Worm (Caenorhabditis elegans) whole organism, late embryonic: ENCODE results near the gene srxa-6.

Experiments used
- C38D4.7 ChIP-seq: fragments of 200-800 bp; sonication (Bioruptor generic); optimal IDR thresholded peaks from 2 replicates; lab custom pipeline; 2018; ENCODE audit warnings: mild to moderate bottlenecking, missing genetic modification characterization, moderate library complexity, missing compliant biosample characterization
- F13H6.1 ChIP-seq: sonication (generic microtip); optimal IDR thresholded peaks from 2 replicates; lab custom pipeline; 2016; ENCODE audit warnings: missing genetic modification characterization, missing compliant biosample characterization
- K02D7.2 ChIP-seq: sonication (generic microtip); optimal IDR thresholded peaks from 2 replicates; lab custom pipeline; 2017; ENCODE audit warnings: mild to moderate bottlenecking, missing genetic modification characterization, missing compliant biosample characterization
- T23F11.4 ChIP-seq: fragments of 200-800 bp; sonication (Bioruptor generic); optimal IDR thresholded peaks from 2 replicates; lab custom pipeline; 2018; ENCODE audit warnings: mild to moderate bottlenecking, missing genetic modification characterization, missing compliant biosample characterization
- Y22D7AL.16 ChIP-seq: sonication (generic microtip); optimal IDR thresholded peaks from 2 replicates; lab custom pipeline; 2016; ENCODE audit warnings: missing genetic modification characterization, missing compliant biosample characterization
- ahr-1 ChIP-seq: sonication (generic microtip); optimal IDR thresholded peaks from 2 replicates; lab custom pipeline; 2016; ENCODE audit warnings: missing genetic modification characterization, missing compliant biosample characterization
- ama-1 ChIP-seq: fragments of 150-350 bp; optimal IDR thresholded peaks from 2 replicates; lab custom pipeline; 2014
- ceh-2 ChIP-seq: sonication (generic microtip); optimal IDR thresholded peaks from 2 replicates; lab custom pipeline; 2016; ENCODE audit warnings: missing genotype, missing genetic modification characterization, missing compliant biosample characterization
- ceh-22 ChIP-seq: sonication (generic microtip); optimal IDR thresholded peaks from 2 replicates; lab custom pipeline; 2017; ENCODE audit warnings: missing biosample characterization, missing genetic modification characterization
- ceh-24 ChIP-seq: sonication (generic microtip); optimal IDR thresholded peaks from 2 replicates; lab custom pipeline; 2016; ENCODE audit warnings: mild to moderate bottlenecking, missing genetic modification characterization, missing compliant biosample characterization
- ceh-30 ChIP-seq: fragments of 150-350 bp; optimal IDR thresholded peaks from 2 replicates; lab custom pipeline; 2014; ENCODE audit warnings: missing biosample characterization, missing genetic modification characterization
- ceh-9 ChIP-seq: sonication (generic microtip); optimal IDR thresholded peaks from 2 replicates; lab custom pipeline; 2016; ENCODE audit warnings: mild to moderate bottlenecking, missing genetic modification characterization, inconsistent platforms, missing compliant biosample characterization
- che-1 ChIP-seq: sonication (generic microtip); optimal IDR thresholded peaks from 2 replicates; lab custom pipeline; 2016; ENCODE audit warnings: mild to moderate bottlenecking, missing genetic modification characterization, missing compliant biosample characterization
- dve-1 ChIP-seq: sonication (generic microtip); optimal IDR thresholded peaks from 2 replicates; lab custom pipeline; 2017; ENCODE audit warnings: antibody characterized with exemption, mild to moderate bottlenecking, missing genetic modification characterization, missing compliant biosample characterization
- elt-2 ChIP-seq: sonication (generic microtip); optimal IDR thresholded peaks from 2 replicates; lab custom pipeline; 2016; ENCODE audit warnings: missing genetic modification reagents, missing genetic modification characterization, missing compliant biosample characterization
- ets-4 ChIP-seq: sonication (generic microtip); optimal IDR thresholded peaks from 2 replicates; lab custom pipeline; 2016; ENCODE audit warnings: missing genetic modification characterization, missing compliant biosample characterization
- eyg-1 ChIP-seq: sonication (generic microtip); optimal IDR thresholded peaks from 2 replicates; lab custom pipeline; 2016; ENCODE audit warnings: missing genotype, missing genetic modification characterization, missing compliant biosample characterization
- fax-1 ChIP-seq: sonication (generic microtip); optimal IDR thresholded peaks from 2 replicates; lab custom pipeline; 2016; ENCODE audit warnings: missing genotype, missing genetic modification characterization, missing compliant biosample characterization
- fkh-10 ChIP-seq: fragments of 150-350 bp; optimal IDR thresholded peaks from 2 replicates; lab custom pipeline; 2014; ENCODE audit warnings: missing biosample characterization, missing genetic modification reagents, missing genetic modification characterization
- fkh-6 ChIP-seq: sonication (generic microtip); optimal IDR thresholded peaks from 2 replicates; lab custom pipeline; 2016; ENCODE audit warnings: missing genetic modification characterization, missing compliant biosample characterization
- gmeb-2 ChIP-seq: sonication (generic microtip); optimal IDR thresholded peaks from 2 replicates; lab custom pipeline; 2016; ENCODE audit warnings: missing genetic modification characterization, inconsistent platforms, missing compliant biosample characterization
- hlh-13 ChIP-seq: fragments of 200-800 bp; sonication (Bioruptor generic); optimal IDR thresholded peaks from 2 replicates; lab custom pipeline; 2018; ENCODE audit warnings: mild to moderate bottlenecking, missing genetic modification characterization, missing compliant biosample characterization
- hlh-15 ChIP-seq: sonication (generic microtip); optimal IDR thresholded peaks from 2 replicates; lab custom pipeline; 2016; ENCODE audit warnings: missing genetic modification characterization, missing compliant biosample characterization
- hlh-30 ChIP-seq: sonication (generic microtip); optimal IDR thresholded peaks from 2 replicates; lab custom pipeline; 2017; ENCODE audit warnings: antibody characterized with exemption, missing genetic modification characterization, missing compliant biosample characterization; ENCODE audit not compliant: insufficient read depth
- hlh-6 ChIP-seq: sonication (generic microtip); optimal IDR thresholded peaks from 2 replicates; lab custom pipeline; 2016; ENCODE audit warnings: missing genotype, missing genetic modification characterization, missing compliant biosample characterization
- hlh-8 ChIP-seq: sonication (generic microtip); optimal IDR thresholded peaks from 2 replicates; lab custom pipeline; 2016; ENCODE audit warnings: missing genotype, missing genetic modification characterization, missing compliant biosample characterization
- lim-6 ChIP-seq: sonication (generic microtip); optimal IDR thresholded peaks from 2 replicates; lab custom pipeline; 2016; ENCODE audit warnings: missing genetic modification characterization, missing compliant biosample characterization
- madf-2 ChIP-seq: sonication (generic microtip); optimal IDR thresholded peaks from 2 replicates; lab custom pipeline; 2017; ENCODE audit warnings: missing genetic modification characterization, missing compliant biosample characterization
- mec-3 ChIP-seq: sonication (generic microtip); optimal IDR thresholded peaks from 2 replicates; lab custom pipeline; 2016; ENCODE audit warnings: borderline replicate concordance, missing genetic modification characterization, missing compliant biosample characterization
- nfya-1 ChIP-seq: sonication (generic microtip); optimal IDR thresholded peaks from 2 replicates; lab custom pipeline; 2017; ENCODE audit warnings: missing genetic modification characterization, mild to moderate bottlenecking, missing compliant biosample characterization, antibody characterized with exemption, moderate library complexity
- nhr-11 ChIP-seq: fragments of 150-350 bp; optimal IDR thresholded peaks from 2 replicates; lab custom pipeline; 2014; ENCODE audit warnings: missing biosample characterization, missing genetic modification characterization
- nhr-232 ChIP-seq: sonication (generic microtip); optimal IDR thresholded peaks from 2 replicates; lab custom pipeline; 2016; ENCODE audit warnings: missing genetic modification characterization, missing compliant biosample characterization
- npax-4 ChIP-seq: sonication (generic microtip); optimal IDR thresholded peaks from 2 replicates; lab custom pipeline; 2016; ENCODE audit warnings: missing genetic modification characterization, missing compliant biosample characterization
- odd-2 ChIP-seq: sonication (generic microtip); optimal IDR thresholded peaks from 2 replicates; lab custom pipeline; 2017; ENCODE audit warnings: antibody characterized with exemption, mild to moderate bottlenecking, missing genetic modification characterization, missing compliant biosample characterization
- pag-3 ChIP-seq: sonication (generic microtip); optimal IDR thresholded peaks from 2 replicates; lab custom pipeline; 2016; ENCODE audit warnings: missing compliant biosample characterization, missing genetic modification characterization, borderline replicate concordance
- pat-9 ChIP-seq: fragments of 200-800 bp; sonication (Bioruptor generic); optimal IDR thresholded peaks from 2 replicates; lab custom pipeline; 2018; ENCODE audit warnings: mild to moderate bottlenecking, missing genetic modification characterization, moderate library complexity, missing compliant biosample characterization
- pax-1 ChIP-seq: fragments of 150-350 bp; optimal IDR thresholded peaks from 2 replicates; lab custom pipeline; 2014; ENCODE audit warnings: missing biosample characterization, missing genetic modification characterization
- pha-2 ChIP-seq: sonication (generic microtip); optimal IDR thresholded peaks from 2 replicates; lab custom pipeline; 2017; ENCODE audit warnings: mild to moderate bottlenecking, missing genetic modification characterization, missing compliant biosample characterization
- pqm-1 ChIP-seq: sonication (generic microtip); optimal IDR thresholded peaks from 2 replicates; lab custom pipeline; 2016; ENCODE audit warnings: missing genetic modification characterization, missing compliant biosample characterization
- pros-1 ChIP-seq: fragments of 150-350 bp; optimal IDR thresholded peaks from 2 replicates; lab custom pipeline; 2014; ENCODE audit warnings: missing biosample characterization, missing genetic modification reagents, missing genetic modification characterization
- ref-2 ChIP-seq: sonication (generic microtip); optimal IDR thresholded peaks from 2 replicates; lab custom pipeline; 2016; ENCODE audit warnings: missing genetic modification characterization, missing compliant biosample characterization
- sox-4 ChIP-seq: sonication (generic microtip); optimal IDR thresholded peaks from 2 replicates; lab custom pipeline; 2017; ENCODE audit warnings: mild to moderate bottlenecking, missing genetic modification characterization, inconsistent platforms, missing compliant biosample characterization
- syd-9 ChIP-seq: sonication (generic microtip); optimal IDR thresholded peaks from 2 replicates; lab custom pipeline; 2016; ENCODE audit warnings: mild to moderate bottlenecking, missing genetic modification characterization, moderate library complexity, missing compliant biosample characterization
- ttx-3 ChIP-seq: sonication (generic microtip); optimal IDR thresholded peaks from 2 replicates; lab custom pipeline; 2016; ENCODE audit warnings: missing genetic modification reagents, missing genetic modification characterization, missing compliant biosample characterization
- unc-42 ChIP-seq: sonication (generic microtip); optimal IDR thresholded peaks from 2 replicates; lab custom pipeline; 2016; ENCODE audit warnings: missing genotype, missing genetic modification characterization, missing compliant biosample characterization
- unc-55 ChIP-seq: sonication (generic microtip); optimal IDR thresholded peaks from 2 replicates; lab custom pipeline; 2017; ENCODE audit warnings: missing biosample characterization, missing genetic modification reagents, missing genetic modification characterization
- unc-86 ChIP-seq: sonication (generic microtip); optimal IDR thresholded peaks from 2 replicates; lab custom pipeline; 2016; ENCODE audit warnings: missing genetic modification characterization, missing compliant biosample characterization
- ztf-16 ChIP-seq: sonication (generic microtip); optimal IDR thresholded peaks from 2 replicates; lab custom pipeline; 2017; ENCODE audit warnings: missing genetic modification characterization, missing compliant biosample characterization

Gene srxa-6

DNA sequence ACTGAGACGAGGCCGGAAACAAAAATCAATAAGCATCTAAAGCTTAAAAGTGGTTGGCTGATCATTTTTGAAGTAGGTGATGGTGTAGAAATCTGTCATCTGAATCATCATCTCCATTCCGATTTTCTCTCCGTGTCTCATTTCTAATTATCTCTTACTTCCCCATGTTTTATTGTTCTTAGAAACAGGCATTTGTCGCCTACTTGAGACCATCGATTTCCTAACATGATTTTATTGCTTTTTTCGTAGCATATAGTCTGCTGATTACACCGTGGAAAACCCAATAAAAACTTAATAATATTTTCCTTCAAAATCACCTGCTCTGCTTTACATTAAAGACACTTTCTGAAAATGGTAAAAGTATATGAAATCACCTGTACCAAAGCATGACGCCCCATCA is 40.5 kb downstream of the srxa-6 start, which contains the start of gene F38A6.4:
Gene F38A6.4 (minus strand): TSS at position 101 of the 400 bp plus-strand sequence.
- TF ChIP-seq pax-1 (no peak), syd-9 (tag; lab: Kevin White, UChicago) (no peak), ttx-3 (tag; lab: Kevin White, UChicago) (no peak), che-1 (no peak), npax-4 (tag; lab: Kevin White, UChicago) (no peak), nfya-1 (tag; lab: Kevin White, UChicago) (no peak), ahr-1 (tag; lab: Kevin White, UChicago) (no peak), ceh-30 (tag; lab: Kevin White, UChicago) (no peak), ama-1 (lab: Kevin White, UChicago) (no peak), Y22D7AL.16 (tag; lab: Kevin White, UChicago) (no peak), unc-86 (no peak), pha-2 (tag; lab: Kevin White, UChicago) (no peak), fkh-6 (no peak), F13H6.1 (no peak)
- TF ChIP-seq, all 69 proteins: peak for 0

DNA sequence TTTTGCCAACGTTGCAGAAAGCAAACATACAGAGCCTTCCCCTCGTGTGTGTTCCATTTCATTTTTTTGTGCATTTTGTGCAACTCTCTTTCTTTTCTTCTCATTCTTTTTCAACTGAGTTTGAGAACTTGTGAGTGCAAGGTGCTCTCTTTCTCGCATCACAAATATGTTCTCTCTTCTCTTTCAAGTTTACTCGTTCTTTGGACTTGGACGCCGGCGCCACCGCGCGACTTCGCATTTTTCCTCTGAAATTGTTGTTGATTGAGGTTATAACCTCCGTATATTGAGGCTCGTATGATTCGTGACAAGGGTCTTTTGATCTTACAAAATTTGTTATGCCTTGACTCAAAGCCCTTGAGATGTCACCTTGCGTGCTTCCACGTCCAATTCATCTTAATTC is 42.0 kb downstream of the srxa-6 start:
- no peak for TF ChIP-seq pat-9
- TF ChIP-seq unc-55 (GFP tag; lab: Kevin White, UChicago) = no peak
- TF ChIP-seq hlh-15 (tag; lab: Kevin White, UChicago) = no peak
- TF ChIP-seq hlh-30 (tag; lab: Kevin White, UChicago) = no peak
- no peak for TF ChIP-seq Y22D7AL.16 (tag; lab: Kevin White, UChicago)
- no peak for TF ChIP-seq sox-4
- TF ChIP-seq ttx-3 (tag; lab: Kevin White, UChicago) = no peak
- no peak for TF ChIP-seq fax-1 (tag; lab: Kevin White, UChicago)
- TF ChIP-seq hlh-6 = no peak
- TF ChIP-seq gmeb-2 (tag; lab: Kevin White, UChicago) = no peak
- TF ChIP-seq hlh-8 = no peak
- no peak for TF ChIP-seq hlh-13 (GFP tag; lab: Kevin White, UChicago)
- no peak for TF ChIP-seq ceh-2 (tag; lab: Kevin White, UChicago)
- no peak for TF ChIP-seq ztf-16 (tag; lab: Kevin White, UChicago)
- no peak for TF ChIP-seq nfya-1 (tag; lab: Kevin White, UChicago)

DNA sequence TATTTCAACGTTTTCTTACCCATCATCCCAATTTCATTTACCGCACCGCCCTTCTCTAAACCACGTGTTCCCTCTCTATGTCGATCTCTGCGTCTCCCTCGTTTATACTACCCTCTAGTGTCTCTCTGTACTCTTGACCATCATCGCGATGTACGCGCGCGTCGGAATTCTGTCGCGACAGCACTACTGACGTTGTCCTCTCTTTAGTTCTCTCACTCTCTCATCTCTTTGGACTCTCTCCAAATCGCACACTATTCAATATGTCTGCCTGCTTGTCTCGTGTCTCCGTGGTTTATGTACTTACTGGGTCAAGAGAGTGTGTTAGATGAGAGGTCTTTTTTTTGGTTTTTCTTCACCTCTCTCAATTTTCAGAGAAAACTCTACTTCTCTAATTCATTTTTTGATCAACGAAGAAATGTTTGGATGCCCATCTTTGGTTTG is 43.5 kb downstream of the srxa-6 start:
- TF ChIP-seq fax-1 (tag; lab: Kevin White, UChicago) (no peak), Y22D7AL.16 (tag; lab: Kevin White, UChicago) (peak; percentile 10), unc-55 (GFP tag; lab: Kevin White, UChicago) (peak; percentile 94), ref-2 (tag; lab: Kevin White, UChicago) (peak; percentile 73), madf-2 (tag; lab: Kevin White, UChicago) (peak; percentile 80), C38D4.7 (GFP tag; lab: Kevin White, UChicago) (no peak), F13H6.1 (peak; percentile 81), fkh-10 (GFP tag; lab: Kevin White, UChicago) (no peak), pqm-1 (peak; percentile 78), pat-9 (no peak), odd-2 (tag; lab: Kevin White, UChicago) (no peak), nfya-1 (tag; lab: Kevin White, UChicago) (peak; percentile 90), hlh-13 (GFP tag; lab: Kevin White, UChicago) (no peak), hlh-30 (tag; lab: Kevin White, UChicago) (peak; percentile 98), che-1 (no peak), unc-42 (tag; lab: Kevin White, UChicago) (peak; percentile 98), pax-1 (peak; percentile 75), dve-1 (tag; lab: Kevin White, UChicago) (peak; percentile 59), ceh-9 (tag; lab: Kevin White, UChicago) (no peak), elt-2 (tag; lab: Kevin White, UChicago) (peak; percentile 27), K02D7.2 (no peak), pros-1 (peak; percentile 15), ceh-24 (no peak), nhr-11 (tag; lab: Kevin White, UChicago) (no peak), pag-3 (tag; lab: Kevin White, UChicago) (no peak), syd-9 (tag; lab: Kevin White, UChicago) (peak; percentile 40), lim-6 (tag; lab: Kevin White, UChicago) (no peak), nhr-232 (tag; lab: Kevin White, UChicago) (no peak), mec-3 (tag; lab: Kevin White, UChicago) (no peak), ceh-22 (peak; percentile 85), hlh-15 (tag; lab: Kevin White, UChicago) (no peak), hlh-6 (no peak), T23F11.4 (no peak), ttx-3 (tag; lab: Kevin White, UChicago) (peak; percentile 3), eyg-1 (no peak), ets-4 (tag; lab: Kevin White, UChicago) (peak; percentile 44)
